Worm (Caenorhabditis elegans): Measurements from ENCODE around the gene ZC132.11.
"Not testable (repeated sequence)": the region's sequence is repeated elsewhere in the genome, so short reads cannot be mapped to it uniquely, and the experiment has no call there.

ZC132.11 gene

ce11 chrV:4298579-4298978 is at the start of gene ZC132.11:
ZC132.11 (minus strand) TSS chrV:4298679.
- TF ChIP-seq dao-5 (tag; optimal IDR thresholded peaks at IDR 0.05) (no peak), W03F9.2 (tag; optimal IDR thresholded peaks at IDR 0.05) (no peak), him-1 (tag; optimal IDR thresholded peaks at IDR 0.05) (no peak)

- no peak for TF ChIP-seq W03F9.2 (tag; optimal IDR thresholded peaks at IDR 0.05)
- TF ChIP-seq him-1 (tag; optimal IDR thresholded peaks at IDR 0.05) = no peak
- TF ChIP-seq dao-5 (tag; optimal IDR thresholded peaks at IDR 0.05) = no peak
Measured at ce11 chrV:4346799-4347198, 48.3 kb upstream of the ZC132.11 start, which contains the start of gene mcm-7. mcm-7 (plus strand) TSS chrV:4347166.

ce11 chrV:4346325-4346724 is 47.8 kb upstream of the ZC132.11 start, which contains the start of gene hpo-18:
hpo-18 (minus strand) TSS chrV:4346425.
- no peak for TF ChIP-seq dao-5 (tag; optimal IDR thresholded peaks at IDR 0.05)
- TF ChIP-seq him-1 (tag; optimal IDR thresholded peaks at IDR 0.05) = no peak
- no peak for TF ChIP-seq W03F9.2 (tag; optimal IDR thresholded peaks at IDR 0.05)

ce11 chrV:4345714-4346113 is 47.2 kb upstream of the ZC132.11 start, which contains the start of gene figl-1:
figl-1 (minus strand) TSS chrV:4345999.
- TF ChIP-seq dao-5 (tag; optimal IDR thresholded peaks at IDR 0.05) (no peak), him-1 (tag; optimal IDR thresholded peaks at IDR 0.05) (no peak), W03F9.2 (tag; optimal IDR thresholded peaks at IDR 0.05) (no peak)

- TF ChIP-seq W03F9.2 (tag; optimal IDR thresholded peaks at IDR 0.05) = no peak
- no peak for TF ChIP-seq him-1 (tag; optimal IDR thresholded peaks at IDR 0.05)
- no peak for TF ChIP-seq dao-5 (tag; optimal IDR thresholded peaks at IDR 0.05)
Measured at ce11 chrV:4341736-4342135, 43.3 kb upstream of the ZC132.11 start.

ce11 chrV:4341208-4341607 is 42.7 kb upstream of the ZC132.11 start, which contains the start of gene glrx-3:
glrx-3 (minus strand) TSS chrV:4341308.
- TF ChIP-seq dao-5 (tag; optimal IDR thresholded peaks at IDR 0.05) = no peak

ce11 chrV:4339479-4339878 is 41.0 kb upstream of the ZC132.11 start:
- TF ChIP-seq W03F9.2 (tag; optimal IDR thresholded peaks at IDR 0.05) = no peak
- TF ChIP-seq him-1 (tag; optimal IDR thresholded peaks at IDR 0.05) = no peak
- no peak for TF ChIP-seq dao-5 (tag; optimal IDR thresholded peaks at IDR 0.05)

- not testable (repeated sequence) for TF ChIP-seq dao-5, him-1, W03F9.2 (tag; optimal IDR thresholded peaks at IDR 0.05)
Measured at ce11 chrV:4336462-4336861, 38.0 kb upstream of the ZC132.11 start, which contains the start of gene irld-1. irld-1 (plus strand) TSS chrV:4336762.

ce11 chrV:4332450-4332849 is 34.0 kb upstream of the ZC132.11 start, which contains the start of gene oac-12:
oac-12 (minus strand) TSS chrV:4332550.
- TF ChIP-seq him-1 (tag; optimal IDR thresholded peaks at IDR 0.05) (no peak), dao-5 (tag; optimal IDR thresholded peaks at IDR 0.05) (no peak), W03F9.2 (tag; optimal IDR thresholded peaks at IDR 0.05) (no peak)

- TF ChIP-seq dao-5 (tag; optimal IDR thresholded peaks at IDR 0.05) (no peak), W03F9.2 (tag; optimal IDR thresholded peaks at IDR 0.05) (no peak), him-1 (tag; optimal IDR thresholded peaks at IDR 0.05) (no peak)
Measured at ce11 chrV:4330820-4331219, 32.3 kb upstream of the ZC132.11 start.

ce11 chrV:4326841-4327240 is 28.4 kb upstream of the ZC132.11 start, which contains the start of gene D2063.1:
D2063.1 (plus strand) TSS chrV:4327121.
- TF ChIP-seq him-1 (tag; optimal IDR thresholded peaks at IDR 0.05) (no peak), dao-5 (tag; optimal IDR thresholded peaks at IDR 0.05) (no peak)

- TF ChIP-seq dao-5 (tag; optimal IDR thresholded peaks at IDR 0.05) = no peak
- no peak for TF ChIP-seq W03F9.2 (tag; optimal IDR thresholded peaks at IDR 0.05)
- no peak for TF ChIP-seq him-1 (tag; optimal IDR thresholded peaks at IDR 0.05)
Measured at ce11 chrV:4325415-4325814, 26.9 kb upstream of the ZC132.11 start, which contains the start of gene nhr-125. nhr-125 (minus strand) TSS chrV:4325515.

- TF ChIP-seq dao-5 (tag; optimal IDR thresholded peaks at IDR 0.05) (no peak), him-1 (tag; optimal IDR thresholded peaks at IDR 0.05) (no peak), W03F9.2 (tag; optimal IDR thresholded peaks at IDR 0.05) (no peak)
Measured at ce11 chrV:4322706-4323105, 24.2 kb upstream of the ZC132.11 start, which contains the start of gene R02D1.2. R02D1.2 (minus strand) TSS chrV:4322806.

ce11 chrV:4319867-4320266 is 21.4 kb upstream of the ZC132.11 start, which contains the start of gene ZC132.9:
ZC132.9 (minus strand) TSS chrV:4319967.
- TF ChIP-seq W03F9.2 (tag; optimal IDR thresholded peaks at IDR 0.05) (no peak), dao-5 (tag; optimal IDR thresholded peaks at IDR 0.05) (no peak), him-1 (tag; optimal IDR thresholded peaks at IDR 0.05) (no peak)

- TF ChIP-seq W03F9.2 (tag; optimal IDR thresholded peaks at IDR 0.05) = no peak
- no peak for TF ChIP-seq him-1 (tag; optimal IDR thresholded peaks at IDR 0.05)
- no peak for TF ChIP-seq dao-5 (tag; optimal IDR thresholded peaks at IDR 0.05)
Measured at ce11 chrV:4315057-4315456, 16.6 kb upstream of the ZC132.11 start, which contains the start of gene srh-192. srh-192 (minus strand) TSS chrV:4315157.

All from whole organism, L4/young adult.